Fruit fly (Drosophila melanogaster) S2 (cell line): Measurements from ENCODE around the gene Esyt2.

Experiments used
- CG8478 ChIP-seq: fragments of >200 bp; optimal IDR thresholded peaks from 2 replicates; lab custom pipeline; 2018
- CTCF ChIP-seq, 2 experiments: fragments of >200 bp; optimal IDR thresholded peaks; 2 replicates each; lab custom pipeline; 2018

DNA sequence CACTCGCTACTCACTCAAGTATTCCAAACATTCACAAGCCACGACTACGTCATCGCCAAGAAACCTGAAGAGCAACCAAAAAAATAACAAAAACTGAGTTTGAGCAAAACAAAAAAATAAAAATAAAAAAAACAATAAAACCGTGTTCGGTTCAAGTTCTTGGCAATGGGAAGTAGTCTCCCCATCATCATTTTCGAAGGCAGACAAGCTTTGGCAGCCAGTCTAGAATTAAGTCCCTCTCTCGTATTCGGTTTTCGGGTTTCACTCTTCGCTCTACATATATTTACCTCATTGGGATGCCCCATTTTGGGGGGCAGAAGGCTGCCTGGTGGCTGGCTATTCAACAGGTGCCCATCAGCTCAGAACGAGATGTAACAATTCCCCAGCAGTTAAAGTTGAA, 5.3 kb downstream of the Esyt2 start:
- no peak for TF ChIP-seq CG8478
- no peak for TF ChIP-seq CTCF (optimal IDR thresholded peaks at IDR 0.05; lab: Kevin White, UChicago)
